Fruit fly (Drosophila melanogaster): Measurements from ENCODE around the gene yata.

yata gene

dm6 chr3R:29745056-29745455 is 4.0 kb upstream of the yata start, which contains the start of the genes Wdr24 and IntS11 (continued):
- peak; percentile 61 for TF ChIP-seq Deaf1 (tag; optimal IDR thresholded peaks at IDR 0.05)
- TF ChIP-seq Mes4 (GFP tag; optimal IDR thresholded peaks at IDR 0.05) = peak; percentile 36
- TF ChIP-seq chn (GFP tag; optimal IDR thresholded peaks at IDR 0.05) = peak; percentile 83
- no peak for TF ChIP-seq CG13894 (tag; optimal IDR thresholded peaks at IDR 0.05)
- no peak for TF ChIP-seq CG6813 (GFP tag; optimal IDR thresholded peaks at IDR 0.05)
- peak; percentile 94 for TF ChIP-seq GATAe (GFP tag; conservative IDR thresholded peaks at IDR 0.05)
- TF ChIP-seq Oaz (GFP tag; IDR thresholded peaks at IDR 0.05) = peak; percentile 87
- no peak for TF ChIP-seq CG15479 (GFP tag; optimal IDR thresholded peaks at IDR 0.05)
- peak; percentile 89 for TF ChIP-seq sug (tag; optimal IDR thresholded peaks at IDR 0.05)
- TF ChIP-seq Camta (GFP tag; optimal IDR thresholded peaks at IDR 0.05) = peak; percentile 31
- TF ChIP-seq H15 (GFP tag; IDR thresholded peaks at IDR 0.05) = peak; percentile 88
- TF ChIP-seq ftz-f1 (GFP tag; optimal IDR thresholded peaks at IDR 0.05) = peak; percentile 98
- no peak for TF ChIP-seq CG14965 (GFP tag; optimal IDR thresholded peaks at IDR 0.05; ENCODE audit: borderline replicate concordance)
- no peak for TF ChIP-seq dan (GFP tag; IDR thresholded peaks at IDR 0.05)
- peak; percentile 79 for TF ChIP-seq CrebB (tag; optimal IDR thresholded peaks at IDR 0.05)
- TF ChIP-seq Sry-δ (GFP tag; optimal IDR thresholded peaks at IDR 0.05) = peak; percentile 52
- peak; percentile 73 for TF ChIP-seq mirr (GFP tag; optimal IDR thresholded peaks at IDR 0.05)
- peak; percentile 81 for TF ChIP-seq CG7357 (GFP tag; IDR thresholded peaks at IDR 0.05)
- no peak for TF ChIP-seq usp (GFP tag; optimal IDR thresholded peaks at IDR 0.05)
- peak; percentile 80; the same call in 1 of the 2 replicates for TF ChIP-seq CG5953 (GFP tag; IDR thresholded peaks at IDR 0.05)
- no peak for TF ChIP-seq lov (optimal IDR thresholded peaks at IDR 0.05)
- TF ChIP-seq lov (GFP tag; IDR thresholded peaks at IDR 0.05) = no peak
- TF ChIP-seq Bteb2 (GFP tag; optimal IDR thresholded peaks at IDR 0.05) = peak; percentile 70
- no peak for TF ChIP-seq dmrt99B (tag; optimal IDR thresholded peaks at IDR 0.05)
- TF ChIP-seq CG6175 (GFP tag; IDR thresholded peaks at IDR 0.05) = peak; percentile 88
- TF ChIP-seq CG4328 (GFP tag; optimal IDR thresholded peaks at IDR 0.05) = peak; percentile 47
- TF ChIP-seq MTF-1 (GFP tag; optimal IDR thresholded peaks at IDR 0.05; ENCODE audit: borderline replicate concordance) = no peak
- TF ChIP-seq onecut (GFP tag; IDR thresholded peaks at IDR 0.05) = peak; percentile 23
- peak; percentile 88 for TF ChIP-seq wdn (GFP tag; IDR thresholded peaks at IDR 0.05)
- TF ChIP-seq CG10979 (tag; optimal IDR thresholded peaks at IDR 0.05) = peak; percentile 54
- peak; percentile 92 for TF ChIP-seq Fer3 (tag; optimal IDR thresholded peaks at IDR 0.05)
- TF ChIP-seq CG2116 (GFP tag; optimal IDR thresholded peaks at IDR 0.05) = peak; percentile 81
- TF ChIP-seq kni (GFP tag; optimal IDR thresholded peaks at IDR 0.05) = no peak
- TF ChIP-seq CG8359 (GFP tag; optimal IDR thresholded peaks at IDR 0.05; ENCODE audit: borderline replicate concordance) = no peak
- TF ChIP-seq Nf-YB (GFP tag; optimal IDR thresholded peaks at IDR 0.05) = peak; percentile 44
- TF ChIP-seq mld (GFP tag; IDR thresholded peaks at IDR 0.05; ENCODE audit: partially characterized antibody) = no peak
- TF ChIP-seq mam (GFP tag; optimal IDR thresholded peaks at IDR 0.05) = peak; percentile 90
- peak; percentile 36; the same call in 1 of the 2 replicates for TF ChIP-seq CG16779 (GFP tag; IDR thresholded peaks at IDR 0.05)
- peak; percentile 73 for TF ChIP-seq trem (tag; optimal IDR thresholded peaks at IDR 0.05)
- peak; percentile 81 for TF ChIP-seq CG14710 (tag; optimal IDR thresholded peaks at IDR 0.05)
- TF ChIP-seq grn (GFP tag; optimal IDR thresholded peaks at IDR 0.05) = peak; percentile 47
- peak; percentile 60 for TF ChIP-seq exex (tag; optimal IDR thresholded peaks at IDR 0.05)
- no peak for TF ChIP-seq prd (optimal IDR thresholded peaks at IDR 0.05)
- peak; percentile 96 for TF ChIP-seq prd (GFP tag; IDR thresholded peaks at IDR 0.05)
- peak; percentile 61 for TF ChIP-seq gfzf (GFP tag; optimal IDR thresholded peaks at IDR 0.05)
- peak; percentile 64 for TF ChIP-seq CG17385 (GFP tag; optimal IDR thresholded peaks at IDR 0.05)
- TF ChIP-seq CG10565 (GFP tag; optimal IDR thresholded peaks at IDR 0.05) = no peak
- no peak for TF ChIP-seq CG15073 (GFP tag; optimal IDR thresholded peaks at IDR 0.05)
- peak; percentile 91 for TF ChIP-seq CG4617 (GFP tag; optimal IDR thresholded peaks at IDR 0.05; ENCODE audit: borderline replicate concordance)
- TF ChIP-seq CG3281 (GFP tag; optimal IDR thresholded peaks at IDR 0.05) = peak; percentile 71
- peak; percentile 98 for TF ChIP-seq row (GFP tag; IDR thresholded peaks at IDR 0.05)

All from whole organism, embryonic.